Worm (Caenorhabditis elegans): ENCODE measurements around the gene tars-1.
A peak's percentile ranks its signal among the peaks of the same experiment; 100 is the strongest.

DNA sequence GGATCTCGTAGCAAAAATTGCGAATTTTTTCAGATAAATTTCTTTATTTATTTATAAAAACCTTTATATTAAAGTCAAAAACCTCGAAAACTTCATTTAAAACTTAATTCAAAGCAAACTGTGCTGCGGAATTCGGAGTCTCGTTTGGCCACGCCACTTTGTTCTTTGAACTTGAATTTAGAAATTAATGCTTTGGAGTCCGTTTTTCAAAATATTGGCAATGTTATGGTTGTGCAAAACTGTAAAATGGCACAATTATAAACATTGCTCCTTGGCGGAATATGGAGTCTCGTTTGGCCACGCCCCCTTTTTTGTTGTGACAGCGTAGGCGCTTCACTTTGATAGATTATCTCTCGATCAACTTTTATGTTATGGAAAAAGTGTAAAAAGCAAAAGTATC is 24.1 kb upstream of the tars-1 start:
- no peak for TF ChIP-seq mdl-1 (tag; optimal IDR thresholded peaks at IDR 0.05)
- no peak for TF ChIP-seq lin-13 (GFP tag; optimal IDR thresholded peaks at IDR 0.05)
- no peak for TF ChIP-seq elt-3 (tag; optimal IDR thresholded peaks at IDR 0.05)
- no peak for TF ChIP-seq ztf-4 (tag; optimal IDR thresholded peaks at IDR 0.05)
- no peak for TF ChIP-seq nhr-129 (tag; optimal IDR thresholded peaks at IDR 0.05)
- TF ChIP-seq nhr-11 (tag; optimal IDR thresholded peaks at IDR 0.05): no peak
- TF ChIP-seq ztf-11 (tag; optimal IDR thresholded peaks at IDR 0.05): no peak
- TF ChIP-seq peb-1 (tag; optimal IDR thresholded peaks at IDR 0.05): no peak
- no peak for TF ChIP-seq mbf-1 (tag; optimal IDR thresholded peaks at IDR 0.05)
- TF ChIP-seq lin-11 (tag; optimal IDR thresholded peaks at IDR 0.05): no peak
- peak in 1 of 2 experiments; percentile 38 for TF ChIP-seq lsy-2 (tag; optimal IDR thresholded peaks at IDR 0.05)
- no peak for TF ChIP-seq unc-62 (GFP tag; optimal IDR thresholded peaks at IDR 0.05)

Data from whole organism, L2 larva.